Worm (Caenorhabditis elegans) whole organism, mixed stage, embryonic: ENCODE measurements around the gene lon-8.

Experiments
- M03D4.4 ChIP-seq: sonication (generic microtip); optimal IDR thresholded peaks from 2 replicates; lab custom pipeline; 2017; ENCODE audit warnings: mild to moderate bottlenecking, missing genetic modification characterization, missing compliant biosample characterization
- bed-3 ChIP-seq: fragments of 200-800 bp; sonication (Bioruptor generic); optimal IDR thresholded peaks from 3 replicates; lab custom pipeline; 2018; ENCODE audit warnings: mild to moderate bottlenecking, missing genetic modification characterization, moderate library complexity, missing compliant biosample characterization
- blmp-1 ChIP-seq: fragments of 150-350 bp; optimal IDR thresholded peaks from 2 replicates; lab custom pipeline; 2014; ENCODE audit warnings: missing biosample characterization, missing genetic modification characterization
- ceh-39 ChIP-seq: fragments of 150-350 bp; optimal IDR thresholded peaks from 2 replicates; lab custom pipeline; 2014; ENCODE audit warnings: missing biosample characterization, missing genetic modification characterization
- ceh-43 ChIP-seq: fragments of 200-800 bp; sonication (Bioruptor generic); optimal IDR thresholded peaks from 2 replicates; lab custom pipeline; 2018; ENCODE audit warnings: mild to moderate bottlenecking, missing genetic modification characterization, moderate library complexity, missing compliant biosample characterization
- ceh-83 ChIP-seq: fragments of 200-800 bp; sonication (Bioruptor generic); optimal IDR thresholded peaks from 2 replicates; lab custom pipeline; 2018; ENCODE audit warnings: mild to moderate bottlenecking, missing genetic modification characterization, missing compliant biosample characterization
- ces-1 ChIP-seq: fragments of 150-350 bp; optimal IDR thresholded peaks from 2 replicates; lab custom pipeline; 2014; ENCODE audit warnings: missing biosample characterization, missing genetic modification reagents, missing genetic modification characterization
- cnd-1 ChIP-seq: fragments of 200-800 bp; sonication (Bioruptor generic); optimal IDR thresholded peaks from 2 replicates; lab custom pipeline; 2018; ENCODE audit warnings: mild to moderate bottlenecking, missing genetic modification characterization, missing compliant biosample characterization
- elt-1 ChIP-seq: sonication (generic microtip); optimal IDR thresholded peaks from 2 replicates; lab custom pipeline; 2017; ENCODE audit warnings: missing genetic modification characterization, mild to moderate bottlenecking, missing compliant biosample characterization, antibody characterized with exemption, moderate library complexity, borderline replicate concordance; ENCODE audit not compliant: insufficient read depth
- elt-3 ChIP-seq: fragments of 150-350 bp; optimal IDR thresholded peaks from 2 replicates; lab custom pipeline; 2014; ENCODE audit warnings: missing biosample characterization, missing genetic modification characterization
- flh-1 ChIP-seq: fragments of 200-800 bp; sonication (Bioruptor generic); optimal IDR thresholded peaks from 2 replicates; lab custom pipeline; 2018; ENCODE audit warnings: mild to moderate bottlenecking, missing genetic modification characterization, moderate library complexity, missing compliant biosample characterization
- ham-2 ChIP-seq: fragments of 200-800 bp; sonication (Bioruptor generic); optimal IDR thresholded peaks from 2 replicates; lab custom pipeline; 2018; ENCODE audit warnings: mild to moderate bottlenecking, missing genetic modification characterization, missing compliant biosample characterization
- hlh-1 ChIP-seq: fragments of 150-350 bp; optimal IDR thresholded peaks from 2 replicates; lab custom pipeline; 2014; ENCODE audit warnings: missing biosample characterization, missing genetic modification reagents, missing genetic modification characterization
- lin-13 ChIP-seq: fragments of 150-350 bp; optimal IDR thresholded peaks from 2 replicates; lab custom pipeline; 2014; ENCODE audit warnings: missing biosample characterization, missing genetic modification characterization
- lin-32 ChIP-seq: fragments of 200-800 bp; sonication (Bioruptor generic); optimal IDR thresholded peaks from 2 replicates; lab custom pipeline; 2018; ENCODE audit warnings: mild to moderate bottlenecking, missing genetic modification characterization, missing compliant biosample characterization
- mab-5 ChIP-seq: fragments of 150-350 bp; optimal IDR thresholded peaks from 2 replicates; lab custom pipeline; 2014; ENCODE audit warnings: missing biosample characterization, missing genetic modification characterization
- mep-1 ChIP-seq: fragments of 150-350 bp; optimal IDR thresholded peaks from 2 replicates; lab custom pipeline; 2017; ENCODE audit warnings: missing biosample characterization, missing genetic modification reagents, missing genetic modification characterization, inconsistent platforms
- mls-2 ChIP-seq: sonication (generic microtip); optimal IDR thresholded peaks from 2 replicates; lab custom pipeline; 2016; ENCODE audit warnings: mild to moderate bottlenecking, missing genetic modification characterization, moderate library complexity, missing compliant biosample characterization
- nhr-12 ChIP-seq: fragments of 150-350 bp; optimal IDR thresholded peaks from 2 replicates; lab custom pipeline; 2014; ENCODE audit warnings: missing biosample characterization, missing genetic modification characterization
- nhr-2 ChIP-seq: fragments of 150-350 bp; optimal IDR thresholded peaks from 2 replicates; lab custom pipeline; 2014; ENCODE audit warnings: missing biosample characterization, missing genetic modification characterization
- nhr-237 ChIP-seq: fragments of 150-350 bp; optimal IDR thresholded peaks from 2 replicates; lab custom pipeline; 2014; ENCODE audit warnings: missing biosample characterization, missing genetic modification characterization
- nhr-28 ChIP-seq: fragments of 150-350 bp; optimal IDR thresholded peaks from 2 replicates; lab custom pipeline; 2014; ENCODE audit warnings: missing biosample characterization, missing genetic modification characterization
- pha-4 ChIP-seq: fragments of 150-350 bp; optimal IDR thresholded peaks from 2 replicates; lab custom pipeline; 2018; ENCODE audit warnings: missing biosample characterization, missing genetic modification reagents, missing genetic modification characterization
- sem-2 ChIP-seq: fragments of 200-800 bp; sonication (Bioruptor generic); optimal IDR thresholded peaks from 2 replicates; lab custom pipeline; 2018; ENCODE audit warnings: mild to moderate bottlenecking, missing genetic modification characterization, missing compliant biosample characterization
- snpc-4 ChIP-seq: fragments of 150-350 bp; optimal IDR thresholded peaks from 2 replicates; lab custom pipeline; 2014; ENCODE audit warnings: missing biosample characterization, missing genetic modification characterization
- sptf-1 ChIP-seq: sonication (generic microtip); optimal IDR thresholded peaks from 2 replicates; lab custom pipeline; 2017; ENCODE audit warnings: mild to moderate bottlenecking, missing genetic modification characterization, moderate library complexity, missing compliant biosample characterization
- unc-120 ChIP-seq: sonication (generic microtip); optimal IDR thresholded peaks from 2 replicates; lab custom pipeline; 2017; ENCODE audit warnings: missing genetic modification characterization, missing compliant biosample characterization; ENCODE audit not compliant: poor library complexity, severe bottlenecking
- unc-39 ChIP-seq: fragments of 150-350 bp; optimal IDR thresholded peaks from 2 replicates; lab custom pipeline; 2014; ENCODE audit warnings: missing biosample characterization, missing genetic modification characterization
- unc-62 ChIP-seq: fragments of 150-350 bp; optimal IDR thresholded peaks from 2 replicates; lab custom pipeline; 2014; ENCODE audit warnings: missing biosample characterization, missing genetic modification reagents, missing genetic modification characterization
- zip-8 ChIP-seq: fragments of 150-350 bp; optimal IDR thresholded peaks from 2 replicates; lab custom pipeline; 2014; ENCODE audit warnings: missing biosample characterization, missing genetic modification characterization
- ztf-11 ChIP-seq: fragments of 150-350 bp; optimal IDR thresholded peaks from 2 replicates; lab custom pipeline; 2014; ENCODE audit warnings: missing biosample characterization, missing genetic modification characterization

Gene lon-8

DNA sequence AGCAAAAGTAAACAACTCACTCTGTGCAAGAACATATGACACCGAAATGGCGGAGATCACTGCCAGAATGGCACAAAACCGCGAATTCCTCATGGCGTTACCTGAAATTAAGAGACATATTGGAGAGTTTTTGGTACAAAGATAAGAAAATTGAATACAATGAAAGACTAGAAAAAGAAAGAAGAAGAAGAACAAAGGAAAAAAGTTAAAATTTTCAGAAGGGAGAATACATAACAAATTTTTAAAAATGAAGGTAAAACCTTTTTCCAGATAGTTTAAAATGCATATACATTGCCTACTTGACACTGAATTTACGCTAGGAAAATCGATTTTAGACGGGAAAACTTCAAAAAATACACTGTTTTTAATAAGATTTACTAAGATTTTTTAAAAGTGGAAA is at the start of gene lon-8:
TSS of gene lon-8 (minus strand) at position 101 of the 400 bp plus-strand sequence.
- TF ChIP-seq elt-3 (no peak), nhr-12 (tag; lab: Kevin White, UChicago) (no peak), mls-2 (no peak), flh-1 (no peak), ztf-11 (tag; lab: Kevin White, UChicago) (no peak), lin-32 (GFP tag; lab: Kevin White, UChicago) (no peak), mep-1 (tag; lab: Kevin White, UChicago) (no peak), cnd-1 (tag; lab: Kevin White, UChicago) (no peak), mab-5 (tag; lab: Kevin White, UChicago) (no peak), lin-13 (tag; lab: Kevin White, UChicago) (no peak), elt-1 (no peak), sem-2 (no peak), hlh-1 (no peak), nhr-237 (no peak), nhr-28 (no peak), unc-62 (GFP tag; lab: Kevin White, UChicago) (no peak), snpc-4 (no peak), ham-2 (no peak), ceh-43 (GFP tag; lab: Kevin White, UChicago) (no peak), sptf-1 (tag; lab: Kevin White, UChicago) (no peak)
- TF ChIP-seq, all 35 proteins: peak for 0

DNA sequence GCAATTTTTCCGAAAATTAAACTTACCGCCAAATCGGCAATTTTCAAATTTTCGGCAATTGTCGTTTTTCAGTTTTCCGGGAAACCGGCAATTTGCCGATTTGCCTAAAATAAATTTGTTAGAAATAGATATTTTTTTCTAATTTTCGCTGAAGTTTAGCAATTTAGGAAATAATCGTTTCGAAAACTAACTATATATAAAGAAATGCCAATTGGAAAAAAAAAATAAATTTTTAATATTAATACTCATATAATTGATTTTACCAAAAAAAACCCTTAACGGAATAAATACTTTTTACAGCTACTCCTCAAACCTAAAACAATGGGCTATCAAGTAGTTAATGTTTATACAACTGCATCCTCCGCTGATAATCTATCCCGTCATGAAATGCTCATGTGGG is 42.1 kb upstream of the lon-8 start, which contains the start of gene ebp-1:
TSS of gene ebp-1 (plus strand) at position 301 of the 400 bp plus-strand sequence.
- TF ChIP-seq ceh-39 (no peak), zip-8 (tag; lab: Kevin White, UChicago) (no peak), M03D4.4 (tag; lab: Kevin White, UChicago) (no peak), ceh-83 (no peak), mep-1 (tag; lab: Kevin White, UChicago) (no peak), mab-5 (tag; lab: Kevin White, UChicago) (no peak), elt-3 (no peak), sptf-1 (tag; lab: Kevin White, UChicago) (no peak), lin-32 (GFP tag; lab: Kevin White, UChicago) (no peak), nhr-2 (tag; lab: Kevin White, UChicago) (no peak), nhr-12 (tag; lab: Kevin White, UChicago) (no peak), pha-4 (tag; lab: Kevin White, UChicago) (no peak), sem-2 (no peak), bed-3 (no peak), ztf-11 (tag; lab: Kevin White, UChicago) (no peak), ceh-43 (GFP tag; lab: Kevin White, UChicago) (no peak)
- TF ChIP-seq, all 35 proteins: peak for 0

DNA sequence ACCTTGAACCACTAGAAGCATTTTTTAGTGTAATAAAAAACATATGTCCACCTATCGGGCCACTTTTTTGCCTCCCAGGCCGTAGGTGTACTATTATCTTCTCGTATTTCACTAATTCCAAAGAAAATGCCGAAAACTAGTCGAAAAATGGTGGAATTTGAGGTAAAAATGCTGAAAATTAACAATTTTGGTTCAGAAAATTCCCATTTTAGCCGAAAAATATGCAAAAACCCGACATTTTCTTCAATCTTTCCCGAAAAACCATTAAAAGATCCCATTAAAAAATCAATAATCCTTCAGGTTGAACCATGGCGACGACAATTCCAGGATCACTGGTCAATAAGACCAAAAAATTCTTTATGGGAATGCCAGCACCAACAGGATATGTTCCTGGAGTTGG is 21.0 kb upstream of the lon-8 start, which contains the start of gene prp-6:
TSS of gene prp-6 (plus strand) at position 301 of the 400 bp plus-strand sequence.
- TF ChIP-seq ham-2 (no peak), M03D4.4 (tag; lab: Kevin White, UChicago) (no peak), hlh-1 (peak; percentile 4), unc-62 (GFP tag; lab: Kevin White, UChicago) (no peak), ceh-43 (GFP tag; lab: Kevin White, UChicago) (no peak), nhr-237 (no peak)
- TF ChIP-seq, all 35 proteins: peak for 1

DNA sequence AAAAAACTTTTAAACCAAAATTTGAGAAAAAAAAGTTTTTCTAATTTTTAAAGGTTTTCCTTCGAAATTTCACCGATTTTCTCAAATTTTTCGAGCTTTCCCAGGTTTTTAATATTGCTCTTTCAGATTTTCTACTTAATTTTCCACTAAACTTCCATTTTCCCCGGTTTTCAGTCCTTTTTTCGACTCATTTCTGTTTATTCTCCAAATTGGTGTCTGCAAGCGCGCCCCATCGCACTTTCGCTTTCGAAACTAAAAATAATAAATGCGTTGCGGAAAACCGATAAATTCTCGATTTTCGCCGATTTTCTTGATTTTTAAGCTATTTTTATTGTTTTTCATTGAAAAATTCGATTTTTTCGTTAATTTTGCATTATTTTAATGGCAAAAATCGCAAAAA is 20.3 kb upstream of the lon-8 start:
- TF ChIP-seq ceh-39 (peak; percentile 35), bed-3 (no peak), elt-3 (no peak), ces-1 (GFP tag; lab: Kevin White, UChicago) (peak; percentile 20), blmp-1 (tag; lab: Kevin White, UChicago) (peak; percentile 60)

DNA sequence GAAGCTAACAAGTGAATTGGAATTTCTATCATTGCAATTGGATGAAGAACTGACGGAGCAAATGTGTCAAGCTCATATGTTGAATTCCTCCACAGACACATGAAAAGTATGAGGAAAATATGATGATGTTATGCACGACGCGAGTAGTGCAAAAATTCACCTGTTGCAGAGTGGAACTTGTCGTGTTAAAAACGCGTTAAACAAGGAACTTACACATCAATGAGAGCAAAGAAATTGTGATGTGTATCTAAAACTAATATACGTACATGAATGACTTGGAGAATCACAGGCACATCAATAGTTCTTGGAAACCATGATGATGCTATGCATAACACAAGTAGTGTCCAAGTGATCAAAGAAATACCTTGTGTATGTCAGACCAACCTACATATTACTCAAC is 16.1 kb upstream of the lon-8 start, which contains the start of gene srh-134:
TSS of gene srh-134 (minus strand) at position 101 of the 400 bp plus-strand sequence.
- no peak for TF ChIP-seq unc-39 (tag; lab: Kevin White, UChicago)
- no peak for TF ChIP-seq unc-62 (GFP tag; lab: Kevin White, UChicago)
- no peak for TF ChIP-seq unc-120 (tag; lab: Kevin White, UChicago)
- no peak for TF ChIP-seq snpc-4
- no peak for TF ChIP-seq sptf-1 (tag; lab: Kevin White, UChicago)
- no peak for TF ChIP-seq mab-5 (tag; lab: Kevin White, UChicago)
- no peak for TF ChIP-seq mep-1 (tag; lab: Kevin White, UChicago)
- no peak for TF ChIP-seq ceh-83
- no peak for TF ChIP-seq pha-4 (tag; lab: Kevin White, UChicago)
- TF ChIP-seq flh-1, result no peak
- no peak for TF ChIP-seq cnd-1 (tag; lab: Kevin White, UChicago)
- TF ChIP-seq sem-2, result no peak
- TF ChIP-seq ceh-39, result no peak
- no peak for TF ChIP-seq elt-1
- no peak for TF ChIP-seq nhr-28
- no peak for TF ChIP-seq hlh-1
- no peak for TF ChIP-seq ces-1 (GFP tag; lab: Kevin White, UChicago)
- no peak for TF ChIP-seq mls-2
- TF ChIP-seq lin-32 (GFP tag; lab: Kevin White, UChicago), result no peak
